Fruit fly (Drosophila melanogaster) S2 (cell line): Measurements from ENCODE around the gene CG31681.

Experiments
- CG8478 ChIP-seq: fragments of >200 bp; optimal IDR thresholded peaks from 2 replicates; lab custom pipeline; 2018
- CTCF ChIP-seq, 2 experiments: fragments of >200 bp; optimal IDR thresholded peaks; 2 replicates each; lab custom pipeline; 2018

Gene CG31681

DNA sequence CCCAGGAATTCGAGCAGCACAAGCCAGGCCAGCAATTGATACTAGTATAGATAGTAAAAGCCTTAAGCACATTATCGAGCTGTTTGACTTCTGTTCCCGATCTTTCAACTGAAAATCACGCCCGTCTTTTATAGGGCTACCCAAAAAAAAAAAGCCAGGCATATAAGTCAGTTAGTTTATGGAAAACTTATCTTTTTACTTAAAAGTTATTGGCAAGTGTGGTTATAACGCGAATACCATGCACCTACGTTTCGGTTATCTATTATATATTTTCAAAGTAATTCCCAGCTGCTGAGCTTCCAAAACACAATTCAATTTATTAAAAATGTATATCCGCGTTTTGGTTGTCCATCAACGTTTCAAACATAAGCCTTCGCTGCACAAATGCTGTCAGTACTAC is at the start of gene CG31681:
CG31681 (minus strand) TSS at position 101 of the 400 bp plus-strand sequence.
- TF ChIP-seq CTCF (optimal IDR thresholded peaks at IDR 0.05; lab: Kevin White, UChicago) (no peak), CG8478 (lab: Kevin White, UChicago) (no peak)

DNA sequence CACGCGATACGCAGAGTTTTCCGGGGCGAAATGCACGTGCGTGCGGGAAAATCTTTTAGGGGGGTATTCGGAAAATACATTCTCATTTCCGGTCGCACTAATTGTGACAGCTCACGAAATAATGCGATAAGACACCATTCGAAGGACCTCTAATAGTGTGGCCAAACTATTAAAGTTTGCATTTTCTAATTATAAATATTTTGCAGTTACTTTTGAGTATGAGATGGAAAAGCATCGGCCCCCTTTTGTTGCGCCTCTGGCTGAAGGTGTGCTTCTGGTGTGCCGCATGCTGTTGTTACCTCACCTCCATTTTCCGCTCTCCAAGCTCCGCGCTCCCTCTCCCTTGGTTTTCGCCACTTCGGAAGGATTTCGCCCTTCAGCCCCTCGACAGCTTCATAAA is 27.5 kb upstream of the CG31681 start:
- no peak for TF ChIP-seq CG8478 (lab: Kevin White, UChicago)
- no peak for TF ChIP-seq CTCF (optimal IDR thresholded peaks at IDR 0.05; lab: Kevin White, UChicago)

DNA sequence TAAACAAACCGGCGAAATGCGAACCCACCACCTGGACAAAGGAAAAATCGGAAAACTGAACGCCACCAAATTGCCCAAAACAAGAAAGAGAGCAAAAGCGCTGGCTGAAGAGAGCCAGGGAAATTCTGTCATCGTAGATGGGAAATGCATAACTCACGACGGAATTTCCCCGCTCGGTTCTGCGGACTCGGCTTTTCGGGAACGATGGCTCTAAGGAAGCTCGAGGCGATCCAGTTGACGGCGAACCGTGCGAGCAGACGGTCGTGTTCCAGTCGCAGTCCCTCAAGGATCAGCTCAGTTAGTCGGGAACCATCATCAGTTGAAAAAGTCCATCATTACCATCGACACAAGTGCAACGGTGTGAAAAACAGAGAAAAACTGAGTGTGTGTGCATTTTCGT is 24.8 kb upstream of the CG31681 start, which contains the start of gene eys:
eys (plus strand) TSS at position 232 of the 400 bp plus-strand sequence.
- TF ChIP-seq CTCF (optimal IDR thresholded peaks at IDR 0.05; lab: Kevin White, UChicago) (no peak), CG8478 (lab: Kevin White, UChicago) (no peak)

DNA sequence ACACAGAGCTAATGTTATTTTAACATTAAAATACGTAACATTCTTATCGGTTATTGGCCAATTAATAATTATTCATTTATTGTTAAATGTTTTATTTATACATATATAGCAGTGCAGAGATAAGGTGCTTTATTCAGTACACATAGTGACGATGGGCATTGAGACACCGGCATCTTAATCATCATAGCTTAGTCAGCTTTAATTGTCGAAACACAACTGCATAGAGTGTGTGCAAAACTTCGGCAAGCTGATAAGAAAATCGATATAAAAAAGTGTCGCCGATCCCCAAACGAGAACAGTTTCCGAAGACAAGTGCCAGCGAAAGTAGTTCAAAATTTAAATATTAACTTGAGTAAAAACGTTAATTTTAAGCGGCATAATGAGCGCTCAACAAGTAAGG is 21.0 kb upstream of the CG31681 start, which contains the start of gene CG16995:
CG16995 (plus strand) TSS at position 301 of the 400 bp plus-strand sequence.
- no peak for TF ChIP-seq CTCF (optimal IDR thresholded peaks at IDR 0.05; lab: Kevin White, UChicago)
- no peak for TF ChIP-seq CG8478 (lab: Kevin White, UChicago)

DNA sequence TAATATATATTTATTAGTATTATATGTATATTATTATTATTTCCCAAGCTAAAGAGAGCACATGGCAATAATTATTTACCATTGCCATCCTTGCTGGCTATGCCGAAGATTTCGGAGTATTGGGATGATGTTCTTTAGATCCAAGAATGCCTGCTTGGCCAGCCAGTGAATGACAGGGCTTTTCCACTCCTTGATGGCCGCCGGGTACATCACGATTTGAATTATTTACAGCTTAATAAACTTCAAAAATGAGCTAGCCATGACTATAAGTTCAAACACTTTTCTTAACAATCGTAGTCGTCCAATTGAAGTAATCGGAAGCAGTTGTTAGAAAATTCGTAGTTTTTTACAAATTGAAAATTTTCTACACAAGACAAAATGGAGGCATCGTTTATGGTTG is 13.1 kb upstream of the CG31681 start, which contains the start of gene CG31949:
CG31949 (plus strand) TSS at position 301 of the 400 bp plus-strand sequence.
- TF ChIP-seq CTCF (optimal IDR thresholded peaks at IDR 0.05; lab: Kevin White, UChicago): no peak
- TF ChIP-seq CG8478 (lab: Kevin White, UChicago): no peak

DNA sequence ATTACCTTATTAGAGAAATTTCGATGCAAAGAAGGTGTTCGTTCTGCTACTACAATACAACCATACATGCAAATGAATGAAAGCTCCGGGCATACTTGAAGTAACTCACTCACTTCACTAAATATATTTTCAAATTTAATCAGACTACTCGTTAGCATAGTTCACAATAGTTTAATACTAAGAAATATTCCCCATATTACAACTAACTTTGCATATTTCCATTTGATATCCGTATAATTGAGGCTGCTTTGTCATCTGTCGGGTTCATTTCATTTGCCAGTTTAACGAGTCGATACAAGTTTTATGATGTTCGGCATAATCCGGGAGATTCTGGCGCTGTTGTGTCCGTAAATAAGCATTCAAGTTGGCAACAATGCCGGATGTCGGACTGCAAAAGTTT is 4.0 kb upstream of the CG31681 start, which contains the start of gene robl22E:
robl22E (minus strand) TSS at position 101 of the 400 bp plus-strand sequence.
- no peak for TF ChIP-seq CG8478 (lab: Kevin White, UChicago)
- no peak for TF ChIP-seq CTCF (optimal IDR thresholded peaks at IDR 0.05; lab: Kevin White, UChicago)

DNA sequence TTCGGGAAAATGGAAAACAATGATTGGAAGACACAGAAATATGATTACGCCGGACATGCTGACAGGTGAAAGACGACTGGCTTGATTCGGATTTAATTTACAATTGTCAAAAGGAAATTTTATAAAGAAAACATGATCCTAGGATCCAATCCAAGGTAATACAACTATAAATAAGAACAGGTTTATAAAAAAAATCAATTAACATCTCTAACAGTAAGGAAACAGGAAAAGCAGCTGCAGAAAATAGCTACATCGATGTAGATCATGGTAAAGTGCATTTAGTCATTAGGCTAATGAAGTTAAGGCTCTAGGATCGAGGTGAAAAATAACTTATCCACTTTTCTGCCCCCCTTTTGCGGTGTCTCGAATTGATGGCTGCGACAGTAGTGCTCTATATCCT is 2.6 kb upstream of the CG31681 start, which contains the start of gene CG17237:
CG17237 (minus strand) TSS at position 101 of the 400 bp plus-strand sequence.
- TF ChIP-seq CTCF (optimal IDR thresholded peaks at IDR 0.05; lab: Kevin White, UChicago) (no peak), CG8478 (lab: Kevin White, UChicago) (no peak)

DNA sequence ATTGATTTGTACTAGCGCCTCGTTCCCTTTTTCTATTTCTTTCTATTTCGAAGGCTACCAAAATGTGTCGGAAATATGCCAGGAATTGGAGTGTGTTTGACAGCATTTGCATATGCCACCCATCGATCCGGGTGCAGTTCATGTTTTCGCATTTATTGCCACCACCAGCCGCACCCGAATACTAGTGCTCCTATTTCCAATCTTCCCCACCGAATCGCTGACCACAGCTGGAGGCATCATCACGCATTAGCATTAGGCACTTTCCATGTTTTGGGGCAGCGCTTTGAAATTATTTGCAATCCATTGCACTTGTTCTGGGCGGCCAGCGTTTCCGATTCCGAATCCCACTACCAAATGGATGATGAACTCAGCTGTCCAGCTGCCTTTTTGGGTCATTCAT is 1.1 kb upstream of the CG31681 start, which contains the start of gene CG42658:
CG42658 (minus strand) TSS at position 101 of the 400 bp plus-strand sequence.
- TF ChIP-seq CG8478 (lab: Kevin White, UChicago) (no peak), CTCF (optimal IDR thresholded peaks at IDR 0.05; lab: Kevin White, UChicago) (no peak)

DNA sequence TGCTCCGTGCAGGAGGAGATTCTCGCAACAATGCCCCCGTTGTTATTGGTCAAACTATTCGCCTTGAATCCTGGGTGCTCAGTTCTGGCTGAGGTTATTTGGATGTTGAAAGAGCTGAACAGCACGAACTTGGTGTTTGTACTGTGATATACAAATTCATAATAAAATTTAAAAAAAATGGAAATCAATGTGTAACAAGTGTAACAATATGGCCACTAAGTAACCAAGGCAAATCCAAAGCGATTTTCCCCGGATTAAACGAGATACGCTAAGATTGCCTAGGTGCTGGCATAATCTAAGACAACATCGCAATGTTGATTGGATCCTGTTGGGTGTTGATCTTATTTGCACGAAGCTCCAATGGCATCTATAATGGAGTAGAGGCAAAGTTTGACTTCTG is 1.8 kb downstream of the CG31681 start, which contains the start of gene CG4271:
CG4271 (plus strand) TSS at position 301 of the 400 bp plus-strand sequence.
- TF ChIP-seq CG8478 (lab: Kevin White, UChicago): no peak
- TF ChIP-seq CTCF (optimal IDR thresholded peaks at IDR 0.05; lab: Kevin White, UChicago): no peak

DNA sequence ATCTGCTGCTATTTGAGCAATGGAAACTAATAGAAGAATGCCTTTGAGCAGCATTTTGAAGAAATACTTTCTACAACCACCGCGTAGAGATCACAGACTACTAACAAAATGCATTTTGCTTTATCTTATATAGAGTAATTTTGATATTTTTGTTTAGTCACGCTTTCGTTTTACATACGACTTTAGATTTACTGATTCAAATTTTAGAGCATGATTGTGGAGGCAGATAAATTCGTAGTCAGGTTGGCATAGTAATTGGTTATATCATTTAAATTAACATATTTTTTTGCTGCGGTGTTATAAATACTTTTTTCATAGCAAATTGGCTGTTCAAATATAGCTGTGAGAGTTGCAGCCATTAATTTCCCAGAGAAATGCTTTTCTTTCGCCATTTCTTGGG is 17.6 kb downstream of the CG31681 start, which contains the start of gene CG17242:
CG17242 (minus strand) TSS at position 101 of the 400 bp plus-strand sequence.
- TF ChIP-seq CG8478 (lab: Kevin White, UChicago): no peak
- TF ChIP-seq CTCF (optimal IDR thresholded peaks at IDR 0.05; lab: Kevin White, UChicago): no peak

DNA sequence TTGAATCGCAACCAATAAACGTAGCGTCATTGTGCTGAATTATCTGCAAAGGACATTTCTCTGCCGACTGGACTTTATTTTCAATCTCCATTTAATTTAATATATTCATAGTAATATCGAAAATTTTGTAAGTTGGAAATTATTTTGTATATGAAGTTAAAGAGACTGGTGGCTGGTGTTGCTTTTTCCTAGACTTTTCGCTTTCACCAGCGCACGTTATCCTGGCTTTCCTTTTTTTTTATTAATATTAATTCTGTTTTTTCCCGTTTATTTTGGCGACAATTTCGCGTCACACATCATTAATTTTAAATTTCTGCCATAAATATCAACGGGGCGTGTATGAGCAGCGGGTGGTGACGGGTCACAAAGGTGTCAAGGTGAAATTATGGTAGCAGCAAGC is 21.5 kb downstream of the CG31681 start, which contains the start of gene CG34049:
CG34049 (minus strand) TSS at position 101 of the 400 bp plus-strand sequence.
- no peak for TF ChIP-seq CG8478 (lab: Kevin White, UChicago)
- TF ChIP-seq CTCF (optimal IDR thresholded peaks at IDR 0.05; lab: Kevin White, UChicago): no peak

DNA sequence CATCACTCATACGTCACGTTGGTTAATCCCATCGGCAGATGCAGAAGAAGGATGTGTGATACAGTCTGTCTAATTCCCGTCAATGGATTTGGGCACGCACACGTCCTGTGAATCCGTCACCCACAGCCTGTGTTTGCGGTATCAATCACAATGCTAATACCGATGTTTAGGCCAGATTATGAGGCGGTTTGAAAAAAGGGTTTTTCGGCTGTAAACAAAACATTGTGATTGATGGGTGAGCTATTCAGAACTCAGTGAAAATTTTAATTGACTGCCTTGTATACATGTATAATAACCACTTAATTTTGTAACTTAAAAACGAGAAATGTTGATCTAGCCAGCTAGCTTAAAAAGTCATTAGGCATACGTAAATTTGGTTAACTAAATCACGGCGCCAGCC is 23.5 kb downstream of the CG31681 start, which contains the start of gene CG4270:
CG4270 (plus strand) TSS at position 301 of the 400 bp plus-strand sequence.
- TF ChIP-seq CTCF (optimal IDR thresholded peaks at IDR 0.05; lab: Kevin White, UChicago): no peak
- TF ChIP-seq CG8478 (lab: Kevin White, UChicago): no peak

DNA sequence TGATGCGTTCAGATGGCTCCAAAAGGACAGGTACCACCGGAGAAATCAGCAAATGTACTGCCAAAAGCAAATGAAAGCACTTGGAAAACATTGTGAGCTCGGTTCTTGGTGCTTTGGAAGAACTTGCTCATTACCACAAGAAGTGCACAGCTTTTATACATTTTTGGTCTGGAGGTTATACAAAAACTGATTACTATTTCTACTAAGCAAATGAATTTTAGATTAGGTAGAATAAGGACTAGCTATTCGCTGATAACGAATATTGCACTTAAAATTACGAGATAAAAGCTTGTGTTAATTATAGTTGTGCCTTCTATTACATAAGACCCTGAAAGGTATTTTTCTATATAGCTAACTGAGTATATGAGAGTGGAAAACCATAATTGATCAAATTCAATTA is 31.7 kb downstream of the CG31681 start, which contains the start of gene Send1:
Send1 (minus strand) TSS at position 101 of the 400 bp plus-strand sequence.
- no peak for TF ChIP-seq CG8478 (lab: Kevin White, UChicago)
- no peak for TF ChIP-seq CTCF (optimal IDR thresholded peaks at IDR 0.05; lab: Kevin White, UChicago)

DNA sequence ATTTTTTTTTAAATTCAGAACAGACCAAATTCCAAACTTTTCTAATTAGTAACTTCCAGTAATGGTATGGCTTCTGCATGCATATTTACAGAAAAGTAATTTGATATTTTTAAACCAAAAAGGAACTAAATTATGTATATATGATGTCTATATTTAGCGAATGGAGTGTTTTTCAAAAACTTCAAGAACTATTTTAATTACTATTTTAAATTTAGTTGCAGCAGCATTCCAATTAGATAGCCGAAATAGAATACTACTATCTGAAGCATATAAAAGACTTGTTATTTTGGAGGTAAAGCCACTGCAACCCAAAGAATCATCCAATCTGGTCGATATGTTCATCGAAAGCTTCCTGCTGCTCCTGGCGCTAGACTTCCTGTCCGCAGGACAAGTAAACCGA is 33.9 kb downstream of the CG31681 start, which contains the start of gene CG17234:
CG17234 (plus strand) TSS at position 301 of the 400 bp plus-strand sequence.
- no peak for TF ChIP-seq CTCF (optimal IDR thresholded peaks at IDR 0.05; lab: Kevin White, UChicago)
- TF ChIP-seq CG8478 (lab: Kevin White, UChicago): no peak

DNA sequence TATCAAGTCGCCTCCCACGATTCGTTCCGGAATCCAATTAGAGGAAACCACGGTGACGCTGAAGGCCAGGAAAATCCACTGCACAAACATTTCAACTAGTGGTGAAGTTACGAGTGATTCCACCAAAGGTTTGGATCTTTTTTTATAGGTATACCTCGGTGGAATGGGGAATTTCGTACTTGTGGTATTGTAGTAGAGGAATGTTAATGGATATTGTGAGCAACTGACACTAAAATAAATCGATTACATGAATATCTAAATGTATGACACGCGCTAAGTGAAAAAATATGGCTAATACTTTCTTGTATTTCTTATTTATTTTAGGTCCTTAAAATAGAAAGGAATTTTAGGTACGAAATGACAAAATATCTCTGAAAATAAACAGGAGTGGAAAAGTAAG is 34.4 kb downstream of the CG31681 start, which contains the start of gene CG17239:
CG17239 (minus strand) TSS at position 101 of the 400 bp plus-strand sequence.
- TF ChIP-seq CG8478 (lab: Kevin White, UChicago): no peak
- TF ChIP-seq CTCF (optimal IDR thresholded peaks at IDR 0.05; lab: Kevin White, UChicago): no peak
